Fruit fly (Drosophila melanogaster) whole organism, embryonic: ENCODE measurements around the gene LSm7.
A peak's percentile ranks its signal among the peaks of the same experiment; 100 is the strongest.

Experiments
- CG10267 ChIP-seq: fragments of 200-800 bp; sonication (Bioruptor generic); optimal IDR thresholded peaks from 2 replicates; lab custom pipeline; 2018; ENCODE audit warnings: missing biosample characterization, mild to moderate bottlenecking, missing genetic modification characterization, moderate library complexity
- CG10274 ChIP-seq: fragments of 200-800 bp; sonication (Bioruptor generic); optimal IDR thresholded peaks from 3 replicates; lab custom pipeline; 2017; ENCODE audit warnings: missing biosample characterization, mild to moderate bottlenecking, missing genetic modification characterization
- CG12236 ChIP-seq: fragments of 200-800 bp; sonication (Bioruptor generic); optimal IDR thresholded peaks from 2 replicates; lab custom pipeline; 2016; ENCODE audit warnings: missing biosample characterization, missing genetic modification characterization
- CG12299 ChIP-seq: fragments of 200-800 bp; sonication (Bioruptor generic); optimal IDR thresholded peaks from 2 replicates; lab custom pipeline; 2018; ENCODE audit warnings: missing biosample characterization, mild to moderate bottlenecking, missing genetic modification characterization
- CG12744 ChIP-seq: fragments of 200-800 bp; sonication (Bioruptor generic); optimal IDR thresholded peaks from 2 replicates; lab custom pipeline; 2016; ENCODE audit warnings: missing biosample characterization, missing genetic modification characterization
- CG13894 ChIP-seq: fragments of 200-800 bp; sonication (Bioruptor generic); optimal IDR thresholded peaks from 3 replicates; lab custom pipeline; 2018; ENCODE audit warnings: missing biosample characterization, mild to moderate bottlenecking, missing genetic modification characterization, moderate library complexity
- CG1529 ChIP-seq: fragments of 200-800 bp; sonication (Bioruptor generic); optimal IDR thresholded peaks from 3 replicates; lab custom pipeline; 2018; ENCODE audit warnings: missing biosample characterization, missing genetic modification characterization
- CG17328 ChIP-seq: fragments of 200-800 bp; sonication (Bioruptor generic); IDR thresholded peaks from 2 replicates; pipeline ENCODE4 v1.3.6; 2022; ENCODE audit warnings: missing biosample characterization, missing genetic modification characterization
- CG17829 ChIP-seq: fragments of 200-800 bp; optimal IDR thresholded peaks from 2 replicates; lab custom pipeline; 2019; ENCODE audit warnings: missing biosample characterization, mild to moderate bottlenecking, missing genetic modification characterization, moderate library complexity
- CG17912 ChIP-seq: fragments of 200-800 bp; sonication (Bioruptor generic); optimal IDR thresholded peaks from 2 replicates; lab custom pipeline; 2018; ENCODE audit warnings: missing biosample characterization, mild to moderate bottlenecking, missing genetic modification characterization
- CG18011 ChIP-seq: fragments of 200-800 bp; sonication (Bioruptor generic); optimal IDR thresholded peaks from 2 replicates; lab custom pipeline; 2017; ENCODE audit warnings: missing biosample characterization, missing genetic modification characterization, mild to moderate bottlenecking, moderate library complexity, missing genotype
- CG3726 ChIP-seq: fragments of 200-800 bp; sonication (Bioruptor generic); IDR thresholded peaks from 3 replicates; pipeline ENCODE4, ENCODE4 v1.3.6; 2022; ENCODE audit warnings: missing biosample characterization, missing genetic modification characterization
- CG4854 ChIP-seq: fragments of 200-800 bp; sonication (Bioruptor generic); optimal IDR thresholded peaks from 2 replicates; lab custom pipeline; 2016; ENCODE audit warnings: missing biosample characterization, missing genetic modification characterization, inconsistent platforms
- CG6813 ChIP-seq: fragments of 200-800 bp; sonication (Bioruptor generic); optimal IDR thresholded peaks from 2 replicates; lab custom pipeline; 2017; ENCODE audit warnings: missing biosample characterization, missing genetic modification characterization, mild to moderate bottlenecking, moderate library complexity, missing genetic modification reagents
- CG7786 ChIP-seq: fragments of 200-800 bp; sonication (Bioruptor generic); optimal IDR thresholded peaks from 2 replicates; lab custom pipeline; 2016; ENCODE audit warnings: missing biosample characterization, missing genetic modification characterization
- CG8290 ChIP-seq, 3 experiments: fragments of 200-800 bp; sonication (Bioruptor generic); optimal IDR thresholded peaks; 2 replicates each; lab custom pipeline; 2016 to 2019; ENCODE audit warnings: missing biosample characterization in 3 of 3, missing genetic modification characterization in 3 of 3, mild to moderate bottlenecking in 2 of 3, moderate library complexity in 1 of 3
- CG9215 ChIP-seq: fragments of 200-800 bp; sonication (Bioruptor generic); IDR thresholded peaks from 2 replicates; pipeline ENCODE4 v1.3.6; 2022; ENCODE audit warnings: missing biosample characterization, missing genetic modification characterization
- CG9609 ChIP-seq: fragments of 200-800 bp; sonication (Bioruptor generic); optimal IDR thresholded peaks from 3 replicates; lab custom pipeline; 2016; ENCODE audit warnings: missing biosample characterization, missing genetic modification characterization
- CoRest ChIP-seq: fragments of 200-800 bp; sonication (Bioruptor generic); optimal IDR thresholded peaks from 3 replicates; lab custom pipeline; 2018; ENCODE audit warnings: missing biosample characterization, mild to moderate bottlenecking, missing genetic modification characterization, moderate library complexity
- Elba2 ChIP-seq: fragments of 200-800 bp; sonication (Bioruptor generic); optimal IDR thresholded peaks from 3 replicates; lab custom pipeline; 2016; ENCODE audit warnings: missing biosample characterization, missing genetic modification characterization
- Hr39 ChIP-seq: fragments of >200 bp; optimal IDR thresholded peaks from 2 replicates; lab custom pipeline; 2017
- Med ChIP-seq: fragments of 200-800 bp; sonication (Bioruptor generic); peaks from one replicate; lab custom pipeline; 2016; ENCODE audit warnings: missing biosample characterization, missing genetic modification characterization, mild to moderate bottlenecking, inconsistent platforms, moderate library complexity
- NC2β ChIP-seq: fragments of 200-800 bp; sonication (Bioruptor generic); optimal IDR thresholded peaks from 2 replicates; lab custom pipeline; 2016; ENCODE audit warnings: missing biosample characterization, missing genetic modification characterization
- Neu2 ChIP-seq: fragments of 200-800 bp; sonication (Bioruptor generic); optimal IDR thresholded peaks from 3 replicates; lab custom pipeline; 2016; ENCODE audit warnings: missing biosample characterization, missing genetic modification characterization, borderline replicate concordance
- Nf-YB ChIP-seq: fragments of 200-800 bp; sonication (Bioruptor generic); optimal IDR thresholded peaks from 3 replicates; lab custom pipeline; 2019; ENCODE audit warnings: missing biosample characterization, mild to moderate bottlenecking, missing genetic modification characterization, moderate library complexity
- Nf-YC ChIP-seq: fragments of 200-800 bp; optimal IDR thresholded peaks from 3 replicates; lab custom pipeline; 2019; ENCODE audit warnings: missing biosample characterization, mild to moderate bottlenecking, missing genetic modification characterization, moderate library complexity
- Oli ChIP-seq: fragments of 200-800 bp; sonication (Bioruptor generic); optimal IDR thresholded peaks from 2 replicates; lab custom pipeline; 2018; ENCODE audit warnings: missing biosample characterization, mild to moderate bottlenecking, missing genetic modification characterization, moderate library complexity
- Rx ChIP-seq: fragments of 200-800 bp; sonication (Bioruptor generic); IDR thresholded peaks from 2 replicates; pipeline ENCODE4 v1.3.6; 2022; ENCODE audit warnings: missing biosample characterization, missing genetic modification characterization
- Tbp ChIP-seq: fragments of >200 bp; optimal IDR thresholded peaks from 2 replicates; lab custom pipeline; 2018; ENCODE audit warnings: missing biosample characterization, missing genetic modification characterization
- Vsx1 ChIP-seq: fragments of 200-800 bp; sonication (Bioruptor generic); optimal IDR thresholded peaks from 2 replicates; lab custom pipeline; 2017; ENCODE audit warnings: missing biosample characterization, mild to moderate bottlenecking, missing genetic modification characterization, missing genetic modification reagents
- bbx ChIP-seq: fragments of 200-800 bp; sonication (Bioruptor generic); IDR thresholded peaks from 2 replicates; pipeline ENCODE4 v1.3.6; 2022; ENCODE audit warnings: missing biosample characterization, missing genetic modification characterization; ENCODE audit not compliant: partially characterized antibody
- bigmax ChIP-seq: fragments of 200-800 bp; sonication (Bioruptor generic); optimal IDR thresholded peaks from 2 replicates; lab custom pipeline; 2018; ENCODE audit warnings: missing biosample characterization, mild to moderate bottlenecking, missing genetic modification characterization
- croc ChIP-seq: fragments of 200-800 bp; sonication (Bioruptor generic); conservative IDR thresholded peaks from 3 replicates; pipeline ENCODE4 v1.3.6; 2022; ENCODE audit warnings: missing biosample characterization, missing genetic modification characterization
- cwo ChIP-seq: fragments of 200-800 bp; sonication (Bioruptor generic); optimal IDR thresholded peaks from 3 replicates; lab custom pipeline; 2017; ENCODE audit warnings: missing biosample characterization, missing genetic modification characterization, mild to moderate bottlenecking, moderate library complexity, missing genetic modification reagents
- dan ChIP-seq: fragments of 200-800 bp; sonication (Bioruptor generic); IDR thresholded peaks from 2 replicates; pipeline ENCODE4 v1.3.6; 2022; ENCODE audit warnings: missing biosample characterization, missing genetic modification characterization
- dmrt99B ChIP-seq: fragments of 200-800 bp; sonication (Bioruptor generic); optimal IDR thresholded peaks from 2 replicates; lab custom pipeline; 2018; ENCODE audit warnings: missing biosample characterization, mild to moderate bottlenecking, missing genetic modification characterization, moderate library complexity
- lbe ChIP-seq: fragments of 200-800 bp; sonication (Bioruptor generic); optimal IDR thresholded peaks from 2 replicates; lab custom pipeline; 2016; ENCODE audit warnings: missing biosample characterization, mild to moderate bottlenecking, missing genetic modification characterization
- mam ChIP-seq: fragments of 200-800 bp; sonication (Bioruptor generic); optimal IDR thresholded peaks from 3 replicates; lab custom pipeline; 2016; ENCODE audit warnings: missing biosample characterization, missing genetic modification characterization
- mld ChIP-seq: fragments of 200-800 bp; sonication (Bioruptor generic); IDR thresholded peaks from 3 replicates; pipeline ENCODE4 v1.3.6; 2022; ENCODE audit warnings: missing biosample characterization, missing genetic modification characterization; ENCODE audit not compliant: partially characterized antibody
- nmo ChIP-seq: fragments of 200-800 bp; sonication (Bioruptor generic); optimal IDR thresholded peaks from 2 replicates; lab custom pipeline; 2018; ENCODE audit warnings: missing biosample characterization, mild to moderate bottlenecking, missing genetic modification characterization, moderate library complexity
- odd ChIP-seq: fragments of 200-800 bp; sonication (Bioruptor generic); optimal IDR thresholded peaks from 2 replicates; lab custom pipeline; 2017; ENCODE audit warnings: missing biosample characterization, mild to moderate bottlenecking, missing genetic modification characterization
- otp ChIP-seq: fragments of 200-800 bp; sonication (Bioruptor generic); IDR thresholded peaks from 3 replicates; pipeline ENCODE4, ENCODE4 v1.3.6; 2022; ENCODE audit warnings: missing biosample characterization, missing genetic modification characterization
- scrt ChIP-seq: fragments of 200-800 bp; sonication (Bioruptor generic); optimal IDR thresholded peaks from 2 replicates; lab custom pipeline; 2018; ENCODE audit warnings: missing biosample characterization, mild to moderate bottlenecking, missing genetic modification characterization, moderate library complexity
- sr ChIP-seq: fragments of 200-800 bp; sonication (Bioruptor generic); IDR thresholded peaks from 3 replicates; pipeline ENCODE4 v1.3.6; 2022; ENCODE audit warnings: missing biosample characterization, missing genetic modification characterization
- unc-4 ChIP-seq: fragments of 200-800 bp; sonication (Bioruptor generic); IDR thresholded peaks from 2 replicates; pipeline ENCODE4 v1.3.6; 2022; ENCODE audit warnings: missing biosample characterization, missing genetic modification characterization; ENCODE audit not compliant: partially characterized antibody
- vfl ChIP-seq: fragments of 200-800 bp; sonication (Bioruptor generic); optimal IDR thresholded peaks from 2 replicates; lab custom pipeline; 2016; ENCODE audit warnings: missing biosample characterization, missing genetic modification characterization
- yki ChIP-seq: fragments of >200 bp; optimal IDR thresholded peaks from 3 replicates; lab custom pipeline; 2018
- zen ChIP-seq: fragments of 200-800 bp; sonication (Bioruptor generic); optimal IDR thresholded peaks from 3 replicates; lab custom pipeline; 2018; ENCODE audit warnings: missing biosample characterization, mild to moderate bottlenecking, missing genetic modification characterization, moderate library complexity

The LSm7 gene

dm6 chr2L:16720707-16721700 lies 21.9 kb downstream of the LSm7 start (continued):
- peak; percentile 22 for TF ChIP-seq vfl
- peak; percentile 60 for TF ChIP-seq Vsx1
- TF ChIP-seq lbe: peak; percentile 87
- TF ChIP-seq CG17829: peak; percentile 96
- TF ChIP-seq CG17912: peak; percentile 54
- TF ChIP-seq CG12236 (GFP tag; lab: Kevin White, UChicago): peak; percentile 27
- peak; percentile 88 for TF ChIP-seq croc (GFP tag; lab: Robert Waterston, UW)
- TF ChIP-seq CG17328 (GFP tag; lab: Robert Waterston, UW): peak; percentile 96
- no peak for TF ChIP-seq unc-4 (GFP tag; lab: Robert Waterston, UW)
- peak; percentile 64 for TF ChIP-seq Nf-YC (tag; lab: Kevin White, UChicago)
- TF ChIP-seq CG3726 (GFP tag; lab: Robert Waterston, UW): peak; percentile 94
- TF ChIP-seq Elba2: peak; percentile 85
- TF ChIP-seq dan (GFP tag; lab: Robert Waterston, UW): peak; percentile 86; the same call in 1 of the 2 replicates
- TF ChIP-seq CG13894 (tag; lab: Kevin White, UChicago): peak; percentile 57
- TF ChIP-seq zen: peak; percentile 97
- peak; percentile 86 for TF ChIP-seq cwo (GFP tag; lab: Kevin White, UChicago)
- peak; percentile 78 for TF ChIP-seq CG12299
- peak; percentile 61 for TF ChIP-seq NC2β (GFP tag; lab: Kevin White, UChicago)
- peak; percentile 84 for TF ChIP-seq scrt (GFP tag; lab: Kevin White, UChicago)
- no peak for TF ChIP-seq Tbp (GFP tag; lab: Kevin White, UChicago)
- TF ChIP-seq sr: peak; percentile 74; the same call in 2 of the 3 replicates
- TF ChIP-seq CG1529: peak; percentile 77
- TF ChIP-seq yki: no peak
- TF ChIP-seq CG9609: peak; percentile 34
- no peak for TF ChIP-seq Hr39
- TF ChIP-seq otp (GFP tag; lab: Robert Waterston, UW): peak; percentile 94
- TF ChIP-seq Nf-YB: peak; percentile 60
- TF ChIP-seq bigmax (GFP tag; lab: Kevin White, UChicago): no peak
- TF ChIP-seq CoRest (tag; lab: Kevin White, UChicago): peak; percentile 93
- TF ChIP-seq CG6813 (GFP tag; lab: Kevin White, UChicago): peak; percentile 83
- TF ChIP-seq odd (GFP tag; lab: Kevin White, UChicago): peak; percentile 80
- peak; percentile 51 for TF ChIP-seq CG7786 (GFP tag; lab: Kevin White, UChicago)
- peak; percentile 91 for TF ChIP-seq Rx (GFP tag; lab: Robert Waterston, UW)
- TF ChIP-seq mld (GFP tag; lab: Robert Waterston, UW): no peak
- TF ChIP-seq CG12744 (GFP tag; lab: Kevin White, UChicago): peak; percentile 76

dm6 chr2L:16719643-16720515 lies 23.0 kb downstream of the LSm7 start, which contains the start of gene Cyt-c-p:
Cyt-c-p (plus strand) TSS chr2L:16719932.
- TF ChIP-seq dmrt99B: no peak
- TF ChIP-seq Neu2 (GFP tag; lab: Kevin White, UChicago): peak; percentile 86
- TF ChIP-seq bbx (GFP tag; lab: Robert Waterston, UW): peak; percentile 45; the same call in 1 of the 2 replicates
- peak; percentile 56 for TF ChIP-seq CG10267 (tag; lab: Kevin White, UChicago)
- no peak for TF ChIP-seq CG10274
- no peak for TF ChIP-seq Oli (tag; lab: Kevin White, UChicago)
- TF ChIP-seq CG4854 (GFP tag; lab: Kevin White, UChicago): peak; percentile 12
- TF ChIP-seq CG8290 (GFP tag; optimal IDR thresholded peaks at IDR 0.05; lab: Kevin White, UChicago): peak; percentile 51
- TF ChIP-seq CG8290 (tag; optimal IDR thresholded peaks at IDR 0.05; lab: Kevin White, UChicago): peak in 1 of 2 experiments; percentile 29
- TF ChIP-seq Med (GFP tag; lab: Kevin White, UChicago): peak; percentile 89
- peak; percentile 73 for TF ChIP-seq nmo (GFP tag; lab: Kevin White, UChicago)
- TF ChIP-seq CG9215 (GFP tag; lab: Robert Waterston, UW): no peak
- peak; percentile 19 for TF ChIP-seq mam (GFP tag; lab: Kevin White, UChicago)
- TF ChIP-seq CG18011 (GFP tag; lab: Kevin White, UChicago): peak; percentile 99
